Fruit fly (Drosophila melanogaster) whole organism, pupa: ENCODE data around the gene CG18473.

Experiments used
- CG10348 ChIP-seq: fragments of 200-800 bp; sonication (Bioruptor generic); IDR thresholded peaks from 2 replicates; pipeline ENCODE4 v1.3.6; 2022; ENCODE audit warnings: missing biosample characterization, missing genetic modification characterization
- CG12605 ChIP-seq: fragments of 200-800 bp; sonication (Bioruptor generic); IDR thresholded peaks from 2 replicates; pipeline ENCODE4 v1.3.6; 2022; ENCODE audit warnings: missing biosample characterization, missing genetic modification characterization
- CG13204 ChIP-seq: fragments of 200-800 bp; sonication (Bioruptor generic); optimal IDR thresholded peaks from 2 replicates; lab custom pipeline; 2018; ENCODE audit warnings: missing biosample characterization, mild to moderate bottlenecking, missing genetic modification characterization, moderate library complexity
- CG14655 ChIP-seq: fragments of 200-800 bp; sonication (Bioruptor generic); optimal IDR thresholded peaks from 3 replicates; lab custom pipeline; 2017; ENCODE audit warnings: mild to moderate bottlenecking, missing biosample characterization, missing genetic modification reagents, missing genetic modification characterization
- CG15710 ChIP-seq: fragments of 200-800 bp; sonication (Bioruptor generic); optimal IDR thresholded peaks from 2 replicates; lab custom pipeline; 2018; ENCODE audit warnings: missing biosample characterization, mild to moderate bottlenecking, missing genetic modification characterization, moderate library complexity
- CG17806 ChIP-seq: fragments of 200-800 bp; sonication (Bioruptor generic); optimal IDR thresholded peaks from 2 replicates; lab custom pipeline; 2018; ENCODE audit warnings: missing biosample characterization, mild to moderate bottlenecking, missing genetic modification characterization, moderate library complexity
- CG32121 ChIP-seq: fragments of 200-800 bp; sonication (Bioruptor generic); IDR thresholded peaks from 2 replicates; pipeline ENCODE4 v1.3.6; 2022; ENCODE audit warnings: missing biosample characterization, missing genetic modification characterization
- CG34367 ChIP-seq: fragments of 200-800 bp; sonication (Bioruptor generic); optimal IDR thresholded peaks from 2 replicates; lab custom pipeline; 2018; ENCODE audit warnings: missing biosample characterization, mild to moderate bottlenecking, missing genetic modification characterization
- CG4496 ChIP-seq: fragments of 200-800 bp; sonication (Bioruptor generic); IDR thresholded peaks from 3 replicates; pipeline ENCODE4 v1.3.6; 2022; ENCODE audit warnings: missing biosample characterization, missing genetic modification characterization
- CG8159 ChIP-seq: fragments of 200-800 bp; sonication (Bioruptor generic); optimal IDR thresholded peaks from 3 replicates; lab custom pipeline; 2018; ENCODE audit warnings: missing biosample characterization, mild to moderate bottlenecking, missing genetic modification characterization, moderate library complexity
- CG8301 ChIP-seq: fragments of 200-800 bp; sonication (Bioruptor generic); optimal IDR thresholded peaks from 2 replicates; lab custom pipeline; 2018; ENCODE audit warnings: missing biosample characterization, mild to moderate bottlenecking, missing genetic modification characterization
- CG9948 ChIP-seq: fragments of 200-800 bp; sonication (Bioruptor generic); optimal IDR thresholded peaks from 2 replicates; lab custom pipeline; 2018; ENCODE audit warnings: missing biosample characterization, mild to moderate bottlenecking, missing genetic modification characterization, moderate library complexity
- D1 ChIP-seq: fragments of 200-800 bp; sonication (Bioruptor generic); optimal IDR thresholded peaks from 2 replicates; lab custom pipeline; 2018; ENCODE audit warnings: missing biosample characterization, mild to moderate bottlenecking, missing genetic modification characterization, moderate library complexity
- EcR ChIP-seq: fragments of 200-800 bp; sonication (Bioruptor generic); optimal IDR thresholded peaks from 3 replicates; lab custom pipeline; 2019; ENCODE audit warnings: missing biosample characterization, missing genetic modification characterization, mild to moderate bottlenecking, moderate library complexity, missing genetic modification reagents
- Ets98B ChIP-seq: fragments of 200-800 bp; sonication (Bioruptor generic); IDR thresholded peaks from 2 replicates; pipeline ENCODE4 v1.3.6; 2022; ENCODE audit warnings: missing biosample characterization, missing genetic modification characterization
- Pif1A ChIP-seq: fragments of 200-800 bp; sonication (Bioruptor generic); optimal IDR thresholded peaks from 3 replicates; lab custom pipeline; 2016; ENCODE audit warnings: missing biosample characterization, missing genetic modification characterization
- Pif1B ChIP-seq: fragments of 200-800 bp; sonication (Bioruptor generic); optimal IDR thresholded peaks from 3 replicates; lab custom pipeline; 2016; ENCODE audit warnings: missing biosample characterization, missing genetic modification characterization
- Snoo ChIP-seq: fragments of 200-800 bp; sonication (Bioruptor generic); optimal IDR thresholded peaks from 3 replicates; lab custom pipeline; 2017; ENCODE audit warnings: missing biosample characterization, mild to moderate bottlenecking, missing genetic modification characterization, inconsistent platforms
- fd96Ca ChIP-seq: fragments of 200-800 bp; sonication (Bioruptor generic); IDR thresholded peaks from 3 replicates; pipeline ENCODE4 v1.3.6; 2022; ENCODE audit warnings: missing biosample characterization, missing genetic modification characterization
- gl ChIP-seq: fragments of 200-800 bp; sonication (Bioruptor generic); optimal IDR thresholded peaks from 2 replicates; lab custom pipeline; 2018; ENCODE audit warnings: missing biosample characterization, mild to moderate bottlenecking, missing genetic modification characterization
- rn ChIP-seq: fragments of 200-800 bp; sonication (Bioruptor generic); IDR thresholded peaks from 2 replicates; pipeline ENCODE4 v1.3.6; 2022; ENCODE audit warnings: missing biosample characterization, missing genetic modification characterization

The CG18473 gene

dm6 chr3R:9399951-9400392, 36.9 kb downstream of the CG18473 start, which contains the start of gene CG34117:
Gene CG34117 (minus strand): TSS chr3R:9400053.
- peak; percentile 80 for TF ChIP-seq CG4496
- TF ChIP-seq CG13204 (GFP tag; lab: Kevin White, UChicago): no peak
- TF ChIP-seq CG9948 (tag; lab: Kevin White, UChicago): peak; percentile 58
- peak; percentile 54 for TF ChIP-seq CG34367 (tag; lab: Kevin White, UChicago)
- TF ChIP-seq Snoo (tag; lab: Kevin White, UChicago): peak; percentile 66
- TF ChIP-seq CG10348 (GFP tag; lab: Robert Waterston, UW): no peak
- no peak for TF ChIP-seq rn (GFP tag; lab: Robert Waterston, UW)
- TF ChIP-seq CG14655: peak; percentile 56
- peak; percentile 10 for TF ChIP-seq gl (tag; lab: Kevin White, UChicago)
- TF ChIP-seq CG17806 (tag; lab: Kevin White, UChicago): peak; percentile 71
- TF ChIP-seq EcR (GFP tag; lab: Kevin White, UChicago): no peak
- TF ChIP-seq Pif1A (GFP tag; lab: Kevin White, UChicago): peak; percentile 69
- peak; percentile 77 for TF ChIP-seq CG32121 (GFP tag; lab: Robert Waterston, UW)
- TF ChIP-seq Ets98B (GFP tag; lab: Robert Waterston, UW): peak; percentile 79
- no peak for TF ChIP-seq D1 (tag; lab: Kevin White, UChicago)
- no peak for TF ChIP-seq fd96Ca (GFP tag; lab: Robert Waterston, UW)
- peak; percentile 51 for TF ChIP-seq CG8301 (tag; lab: Kevin White, UChicago)
- TF ChIP-seq Pif1B (GFP tag; lab: Kevin White, UChicago): peak; percentile 24
- TF ChIP-seq CG12605 (GFP tag; lab: Robert Waterston, UW): peak; percentile 55
- TF ChIP-seq CG8159 (tag; lab: Kevin White, UChicago): peak; percentile 71
- TF ChIP-seq CG15710 (tag; lab: Kevin White, UChicago): peak; percentile 63

- TF ChIP-seq Ets98B (GFP tag; lab: Robert Waterston, UW) (peak; percentile 93), gl (tag; lab: Kevin White, UChicago) (peak; percentile 75), fd96Ca (GFP tag; lab: Robert Waterston, UW) (peak; percentile 77; the same call in 2 of the 3 replicates), CG8159 (tag; lab: Kevin White, UChicago) (peak; percentile 90), rn (GFP tag; lab: Robert Waterston, UW) (peak; percentile 86), CG17806 (tag; lab: Kevin White, UChicago) (peak; percentile 84), D1 (tag; lab: Kevin White, UChicago) (no peak), EcR (GFP tag; lab: Kevin White, UChicago) (peak; percentile 32), Snoo (tag; lab: Kevin White, UChicago) (peak; percentile 91), CG12605 (GFP tag; lab: Robert Waterston, UW) (peak; percentile 89), Pif1B (GFP tag; lab: Kevin White, UChicago) (no peak), CG9948 (tag; lab: Kevin White, UChicago) (peak; percentile 81), CG34367 (tag; lab: Kevin White, UChicago) (peak; percentile 81), CG8301 (tag; lab: Kevin White, UChicago) (no peak), Pif1A (GFP tag; lab: Kevin White, UChicago) (no peak), CG10348 (GFP tag; lab: Robert Waterston, UW) (peak; percentile 41; the same call in 1 of the 2 replicates), CG13204 (GFP tag; lab: Kevin White, UChicago) (no peak), CG32121 (GFP tag; lab: Robert Waterston, UW) (peak; percentile 95), CG15710 (tag; lab: Kevin White, UChicago) (peak; percentile 90), CG14655 (no peak), CG4496 (peak; percentile 95)
- TF ChIP-seq, all 21 proteins: peak for 15
These were observed 38.1 kb downstream of the CG18473 start, which contains the start of the genes RpL34b and CG8132 for dm6 chr3R:9401127-9401603. Gene RpL34b (minus strand): TSS chr3R:9401226. Gene CG8132 (plus strand): TSS chr3R:9401495.

- TF ChIP-seq CG9948 (tag; lab: Kevin White, UChicago): no peak
- TF ChIP-seq Snoo (tag; lab: Kevin White, UChicago): peak; percentile 50
- TF ChIP-seq D1 (tag; lab: Kevin White, UChicago): no peak
- TF ChIP-seq rn (GFP tag; lab: Robert Waterston, UW): no peak
- TF ChIP-seq CG10348 (GFP tag; lab: Robert Waterston, UW): no peak
- TF ChIP-seq CG34367 (tag; lab: Kevin White, UChicago): no peak
- TF ChIP-seq CG13204 (GFP tag; lab: Kevin White, UChicago): no peak
- peak; percentile 40 for TF ChIP-seq CG17806 (tag; lab: Kevin White, UChicago)
- no peak for TF ChIP-seq CG12605 (GFP tag; lab: Robert Waterston, UW)
- no peak for TF ChIP-seq gl (tag; lab: Kevin White, UChicago)
- TF ChIP-seq Pif1A (GFP tag; lab: Kevin White, UChicago): no peak
- TF ChIP-seq CG32121 (GFP tag; lab: Robert Waterston, UW): no peak
- TF ChIP-seq CG8159 (tag; lab: Kevin White, UChicago): no peak
- TF ChIP-seq CG15710 (tag; lab: Kevin White, UChicago): peak; percentile 51
- no peak for TF ChIP-seq Pif1B (GFP tag; lab: Kevin White, UChicago)
- no peak for TF ChIP-seq EcR (GFP tag; lab: Kevin White, UChicago)
- TF ChIP-seq fd96Ca (GFP tag; lab: Robert Waterston, UW): 0 out of 3 replicates have a peak, but pooled peaks have one; percentile 52
- TF ChIP-seq Ets98B (GFP tag; lab: Robert Waterston, UW): peak; percentile 57
- TF ChIP-seq CG8301 (tag; lab: Kevin White, UChicago): no peak
- peak; percentile 55; the same call in 2 of the 3 replicates for TF ChIP-seq CG4496
- no peak for TF ChIP-seq CG14655
These were observed 41.0 kb downstream of the CG18473 start, which contains the start of the genes CG9356, BBIP1 and CG8135 for dm6 chr3R:9404104-9404512. Gene CG9356 (minus strand): TSS chr3R:9404269. Gene BBIP1 (plus strand): TSS chr3R:9404385. Gene CG8135 (plus strand): TSS chr3R:9404385.

dm6 chr3R:9408069-9408468, 45.0 kb downstream of the CG18473 start, which contains the start of gene CG44261:
Gene CG44261 (minus strand): TSS chr3R:9408169.
- TF ChIP-seq Ets98B (GFP tag; lab: Robert Waterston, UW): no peak
- TF ChIP-seq Pif1A (GFP tag; lab: Kevin White, UChicago): no peak
- no peak for TF ChIP-seq gl (tag; lab: Kevin White, UChicago)
- no peak for TF ChIP-seq CG34367 (tag; lab: Kevin White, UChicago)
- TF ChIP-seq CG12605 (GFP tag; lab: Robert Waterston, UW): no peak
